Worm (Caenorhabditis elegans) whole organism, early embryonic: ENCODE measurements around the gene Y58A7A.3.

Experiments
- B0310.2 ChIP-seq: sonication (generic microtip); optimal IDR thresholded peaks from 2 replicates; lab custom pipeline; 2016; ENCODE audit warnings: mild to moderate bottlenecking, missing genetic modification characterization, missing compliant biosample characterization
- F13C5.2 ChIP-seq: sonication (generic microtip); optimal IDR thresholded peaks from 2 replicates; lab custom pipeline; 2017; ENCODE audit warnings: mild to moderate bottlenecking, missing genetic modification characterization, inconsistent platforms, missing compliant biosample characterization
- aly-1 ChIP-seq: sonication (generic microtip); optimal IDR thresholded peaks from 2 replicates; lab custom pipeline; 2016; ENCODE audit warnings: missing genetic modification characterization, missing compliant biosample characterization
- ama-1 ChIP-seq: fragments of 150-350 bp; optimal IDR thresholded peaks from 2 replicates; lab custom pipeline; 2014
- ets-7 ChIP-seq: sonication (generic microtip); optimal IDR thresholded peaks from 2 replicates; lab custom pipeline; 2016; ENCODE audit warnings: missing genotype, missing genetic modification characterization, missing compliant biosample characterization
- flt-1 ChIP-seq: fragments of 200-800 bp; sonication (Bioruptor generic); IDR thresholded peaks from 2 replicates; pipeline ENCODE4 v1.3.6; 2022; ENCODE audit warnings: missing genetic modification characterization, missing compliant biosample characterization
- hmbx-1 ChIP-seq: sonication (generic microtip); optimal IDR thresholded peaks from 2 replicates; lab custom pipeline; 2016; ENCODE audit warnings: mild to moderate bottlenecking, missing genetic modification characterization, missing compliant biosample characterization
- hmg-4 ChIP-seq: fragments of 200-800 bp; sonication (Bioruptor generic); optimal IDR thresholded peaks from 2 replicates; lab custom pipeline; 2018; ENCODE audit warnings: mild to moderate bottlenecking, missing genetic modification characterization, missing compliant biosample characterization
- hnd-1 ChIP-seq: sonication (generic microtip); optimal IDR thresholded peaks from 2 replicates; lab custom pipeline; 2016; ENCODE audit warnings: missing genetic modification characterization, missing compliant biosample characterization
- scrt-1 ChIP-seq: fragments of 200-800 bp; sonication (Bioruptor generic); IDR thresholded peaks from 2 replicates; pipeline ENCODE4 v1.3.6; 2022; ENCODE audit warnings: missing genetic modification characterization, missing compliant biosample characterization
- sea-1 ChIP-seq: fragments of 200-800 bp; sonication (Bioruptor generic); conservative IDR thresholded peaks from 2 replicates; pipeline ENCODE4 v1.3.6; 2022; ENCODE audit warnings: missing genetic modification characterization, missing compliant biosample characterization
- tbx-11 ChIP-seq: fragments of 200-800 bp; sonication (Bioruptor generic); IDR thresholded peaks from 2 replicates; pipeline ENCODE4 v1.3.6; 2022; ENCODE audit warnings: missing genetic modification characterization, missing compliant biosample characterization
- tra-4 ChIP-seq: sonication (generic microtip); optimal IDR thresholded peaks from 2 replicates; lab custom pipeline; 2017; ENCODE audit warnings: missing genetic modification characterization, missing compliant biosample characterization

DNA sequence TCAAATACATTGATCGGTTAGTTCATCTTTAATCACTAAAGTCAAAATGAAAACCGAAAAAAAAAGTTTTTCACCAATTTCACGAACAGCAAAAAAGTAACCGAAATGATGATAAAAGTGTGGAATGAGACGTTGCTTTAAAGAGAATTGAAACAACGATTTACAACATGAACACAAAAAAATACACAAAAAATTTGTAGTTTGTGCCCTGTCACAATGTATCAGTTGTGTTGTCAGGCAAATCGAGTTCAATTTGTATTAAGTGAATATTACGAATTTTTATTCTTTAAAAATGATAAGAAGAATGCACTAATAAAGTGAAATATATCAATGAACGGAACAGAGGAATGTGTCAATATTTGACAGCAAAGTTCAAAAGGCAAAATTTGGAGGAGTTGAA is 48.9 kb downstream of the Y58A7A.3 start:
- TF ChIP-seq ama-1 (lab: Kevin White, UChicago) (no peak), sea-1 (GFP tag; lab: Robert Waterston, UW) (no peak), hmbx-1 (tag; lab: Kevin White, UChicago) (no peak), F13C5.2 (tag; lab: Kevin White, UChicago) (no peak), tbx-11 (no peak), tra-4 (tag; lab: Kevin White, UChicago) (no peak), hmg-4 (GFP tag; lab: Kevin White, UChicago) (no peak), flt-1 (GFP tag; lab: Robert Waterston, UW) (no peak), ets-7 (no peak), scrt-1 (GFP tag; lab: Robert Waterston, UW) (no peak), aly-1 (no peak), B0310.2 (tag; lab: Kevin White, UChicago) (no peak), hnd-1 (tag; lab: Kevin White, UChicago) (no peak)
